Fruit fly (Drosophila melanogaster): ENCODE measurements around the gene mew.

mew gene

DNA sequence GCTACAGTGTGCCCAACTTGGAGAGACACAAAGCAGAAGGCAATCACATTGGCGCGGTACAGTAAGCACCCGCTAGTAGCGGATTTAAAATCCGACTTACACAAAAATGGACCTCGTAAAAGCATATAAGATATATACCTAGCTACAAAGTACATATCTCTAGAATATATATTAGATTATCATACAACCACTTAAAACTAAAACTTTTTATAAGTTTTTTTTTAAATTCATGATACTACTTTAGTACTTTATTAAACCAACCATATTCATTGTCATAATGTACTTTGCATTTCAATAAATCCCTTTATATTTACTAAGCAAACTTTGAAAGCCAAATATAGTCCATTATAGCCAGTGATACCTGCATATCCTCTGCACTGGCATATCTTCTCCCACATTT lies 16.8 kb upstream of the mew start (continued):
- TF ChIP-seq CG8290 (GFP tag; optimal IDR thresholded peaks at IDR 0.05) = no peak
- no peak for TF ChIP-seq CG8290 (tag; optimal IDR thresholded peaks at IDR 0.05)
- TF ChIP-seq E2f2 (GFP tag; IDR thresholded peaks at IDR 0.05) = no peak; the same call in 1 of the 2 replicates
- no peak for TF ChIP-seq CG15073 (GFP tag; optimal IDR thresholded peaks at IDR 0.05)
- TF ChIP-seq CG10462 (GFP tag; optimal IDR thresholded peaks at IDR 0.05) = no peak
- no peak for TF ChIP-seq salm (tag; optimal IDR thresholded peaks at IDR 0.05)
- TF ChIP-seq Side (GFP tag; optimal IDR thresholded peaks at IDR 0.05) = no peak
- TF ChIP-seq CG17829 (tag; optimal IDR thresholded peaks at IDR 0.05) = peak; percentile 47
- no peak for TF ChIP-seq CG1603 (tag; optimal IDR thresholded peaks at IDR 0.05)
- peak; percentile 19 for TF ChIP-seq run (tag; optimal IDR thresholded peaks at IDR 0.05)
- no peak for TF ChIP-seq CG12219 (GFP tag; optimal IDR thresholded peaks at IDR 0.05)
- no peak for TF ChIP-seq Aef1 (GFP tag; IDR thresholded peaks at IDR 0.05)
- TF ChIP-seq CG16779 (GFP tag; IDR thresholded peaks at IDR 0.05) = no peak
- no peak for TF ChIP-seq kay (GFP tag; optimal IDR thresholded peaks at IDR 0.05)
- no peak for TF ChIP-seq bab2 (GFP tag; optimal IDR thresholded peaks at IDR 0.05)
- TF ChIP-seq CoRest (tag; optimal IDR thresholded peaks at IDR 0.05) = peak; percentile 73
- no peak for TF ChIP-seq tx (GFP tag; optimal IDR thresholded peaks at IDR 0.05)
- no peak for TF ChIP-seq bigmax (GFP tag; optimal IDR thresholded peaks at IDR 0.05)
- TF ChIP-seq sens-2 (GFP tag; IDR thresholded peaks at IDR 0.05) = no peak
- peak; percentile 75 for TF ChIP-seq Oli (tag; optimal IDR thresholded peaks at IDR 0.05)
- no peak for TF ChIP-seq nerfin-2 (GFP tag; IDR thresholded peaks at IDR 0.05; ENCODE audit: partially characterized antibody)
- TF ChIP-seq CG7786 (GFP tag; optimal IDR thresholded peaks at IDR 0.05) = no peak

DNA sequence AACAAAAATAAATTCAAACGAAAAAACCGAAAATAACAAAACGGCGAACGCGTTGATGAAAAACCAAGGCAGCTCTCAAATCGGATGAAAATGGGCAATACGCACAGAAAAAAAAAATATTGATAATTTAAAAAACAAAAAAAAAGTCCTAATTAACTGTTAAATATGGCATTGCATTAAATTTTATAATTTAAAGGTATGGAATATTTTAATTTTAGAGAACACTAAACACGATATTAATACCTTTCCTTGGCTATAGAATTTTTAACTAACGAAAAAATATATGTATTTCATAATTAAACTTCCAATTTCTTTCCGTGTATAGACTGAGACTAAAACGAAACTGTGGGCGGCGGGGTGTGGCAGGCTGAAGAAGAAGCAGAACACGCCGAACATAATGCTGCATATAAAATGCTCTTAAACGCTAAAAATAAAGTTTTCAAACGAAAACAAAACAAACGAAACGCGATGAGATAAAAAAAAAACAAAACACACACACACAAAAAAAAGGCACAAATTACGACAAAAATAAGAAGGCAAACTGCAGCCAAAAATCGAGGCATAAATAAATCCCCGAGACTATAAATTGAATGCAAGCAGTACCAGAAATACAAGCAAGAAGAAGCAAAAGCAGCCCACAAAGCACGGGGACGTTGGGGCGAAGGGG lies 16.3 kb upstream of the mew start:
- TF ChIP-seq p53 (GFP tag; optimal IDR thresholded peaks at IDR 0.05) (no peak), CG9876 (GFP tag; optimal IDR thresholded peaks at IDR 0.05) (no peak), hb (GFP tag; IDR thresholded peaks at IDR 0.05; ENCODE audit: partially characterized antibody) (no peak), lov (optimal IDR thresholded peaks at IDR 0.05) (no peak), lov (GFP tag; IDR thresholded peaks at IDR 0.05) (no peak), cad (GFP tag; optimal IDR thresholded peaks at IDR 0.05) (no peak), CG2678 (tag; optimal IDR thresholded peaks at IDR 0.05) (peak; percentile 88), CG6272 (GFP tag; IDR thresholded peaks at IDR 0.05) (no peak), CG10147 (GFP tag; optimal IDR thresholded peaks at IDR 0.05) (peak; percentile 40), ap (GFP tag; IDR thresholded peaks at IDR 0.05) (no peak), chm (GFP tag; IDR thresholded peaks at IDR 0.05) (no peak), bab2 (GFP tag; optimal IDR thresholded peaks at IDR 0.05) (no peak), Hmx (GFP tag; optimal IDR thresholded peaks at IDR 0.05) (no peak), CG10267 (tag; optimal IDR thresholded peaks at IDR 0.05) (peak; percentile 63), gcm2 (GFP tag; optimal IDR thresholded peaks at IDR 0.05) (no peak), CG16815 (GFP tag; optimal IDR thresholded peaks at IDR 0.05) (peak; percentile 32), CG2129 (GFP tag; IDR thresholded peaks at IDR 0.05; ENCODE audit: partially characterized antibody) (no peak), CG4360 (GFP tag; IDR thresholded peaks at IDR 0.05) (no peak), bcd (GFP tag; optimal IDR thresholded peaks at IDR 0.05) (peak; percentile 34), CG7987 (GFP tag; optimal IDR thresholded peaks at IDR 0.05) (no peak), CG4424 (GFP tag; optimal IDR thresholded peaks at IDR 0.05) (peak; percentile 29), Hr78 (GFP tag; optimal IDR thresholded peaks at IDR 0.05) (peak in 1 of 2 experiments; percentile 26), CG13775 (GFP tag; optimal IDR thresholded peaks at IDR 0.05) (peak; percentile 22), CG8281 (tag; optimal IDR thresholded peaks at IDR 0.05) (peak; percentile 36), zen2 (GFP tag; IDR thresholded peaks at IDR 0.05; ENCODE audit: partially characterized antibody) (no peak), CG14860 (GFP tag; IDR thresholded peaks at IDR 0.05; ENCODE audit: partially characterized antibody) (no peak), CG16779 (GFP tag; IDR thresholded peaks at IDR 0.05) (no peak), prd (optimal IDR thresholded peaks at IDR 0.05) (no peak), prd (GFP tag; IDR thresholded peaks at IDR 0.05) (peak; percentile 49; the same call in 2 of the 3 replicates), CG17829 (tag; optimal IDR thresholded peaks at IDR 0.05) (peak; percentile 72), ham (GFP tag; IDR thresholded peaks at IDR 0.05) (no peak), Poxn (GFP tag; IDR thresholded peaks at IDR 0.05) (no peak)
